Worm (Caenorhabditis elegans) whole organism, L4 larva: ENCODE results near the gene nlp-80.
A peak's percentile ranks its signal among the peaks of the same experiment; 100 is the strongest.

Experiments used
- D1046.2 ChIP-seq: fragments of 200-800 bp; sonication (Bioruptor generic); IDR thresholded peaks from 2 replicates; pipeline ENCODE4 v1.3.6; 2022; ENCODE audit warnings: missing genetic modification characterization, missing compliant biosample characterization
- F10B5.3 ChIP-seq: sonication (generic microtip); optimal IDR thresholded peaks from 2 replicates; lab custom pipeline; 2016; ENCODE audit warnings: mild to moderate bottlenecking, missing genetic modification characterization, missing compliant biosample characterization
- F37D6.2 ChIP-seq: sonication (generic microtip); optimal IDR thresholded peaks from 2 replicates; lab custom pipeline; 2016; ENCODE audit warnings: mild to moderate bottlenecking, missing genetic modification characterization, missing compliant biosample characterization
- T20F7.1 ChIP-seq: fragments of 200-800 bp; sonication (Bioruptor generic); optimal IDR thresholded peaks from 2 replicates; lab custom pipeline; 2018; ENCODE audit warnings: mild to moderate bottlenecking, missing genetic modification characterization, missing compliant biosample characterization
- Y48G9A.11 ChIP-seq: fragments of 200-800 bp; sonication (Bioruptor generic); IDR thresholded peaks from 2 replicates; pipeline ENCODE4 v1.3.6; 2022; ENCODE audit warnings: missing genetic modification reagents, missing genetic modification characterization, missing compliant biosample characterization
- Y5F2A.4 ChIP-seq: fragments of 200-800 bp; sonication (Bioruptor generic); optimal IDR thresholded peaks from 2 replicates; lab custom pipeline; 2018; ENCODE audit warnings: mild to moderate bottlenecking, missing genetic modification characterization, missing compliant biosample characterization
- ZK546.5 ChIP-seq, 2 experiments: sonication (generic microtip); optimal IDR thresholded peaks; 2 replicates each; lab custom pipeline; 2017; ENCODE audit warnings: missing biosample characterization in 2 of 2, missing genetic modification characterization in 2 of 2
- ama-1 ChIP-seq: fragments of 150-350 bp; optimal IDR thresholded peaks from 2 replicates; lab custom pipeline; 2014; ENCODE audit warnings: inconsistent platforms, mixed read lengths
- arid-1 ChIP-seq: fragments of 200-800 bp; sonication (Bioruptor generic); conservative IDR thresholded peaks from 2 replicates; pipeline ENCODE4 v1.3.6; 2022; ENCODE audit warnings: missing genetic modification reagents, missing genetic modification characterization, missing compliant biosample characterization
- attf-4 ChIP-seq: sonication (generic microtip); optimal IDR thresholded peaks from 3 replicates; lab custom pipeline; 2017; ENCODE audit warnings: missing biosample characterization, missing genetic modification characterization
- ceh-62 ChIP-seq: sonication (generic microtip); optimal IDR thresholded peaks from 2 replicates; lab custom pipeline; 2017; ENCODE audit warnings: missing biosample characterization, missing genetic modification characterization
- cey-2 ChIP-seq: sonication (generic microtip); optimal IDR thresholded peaks from 3 replicates; lab custom pipeline; 2017; ENCODE audit warnings: missing genetic modification characterization, mild to moderate bottlenecking, missing compliant biosample characterization, antibody characterized with exemption, borderline replicate concordance; ENCODE audit not compliant: insufficient read depth
- ctbp-1 ChIP-seq: fragments of 200-800 bp; sonication (Bioruptor generic); IDR thresholded peaks from 2 replicates; pipeline ENCODE4 v1.3.6; 2022; ENCODE audit warnings: missing genetic modification reagents, missing genetic modification characterization, missing compliant biosample characterization
- daf-16 ChIP-seq, 3 experiments: sonication (generic microtip); optimal IDR thresholded peaks; 2 replicates each; lab custom pipeline; 2016 to 2017; ENCODE audit warnings: missing genetic modification characterization in 3 of 3, missing genetic modification reagents in 3 of 3, mild to moderate bottlenecking in 2 of 3, missing compliant biosample characterization in 2 of 3, missing biosample characterization in 1 of 3, moderate library complexity in 1 of 3
- dmd-8 ChIP-seq: fragments of 200-800 bp; sonication (Bioruptor generic); IDR thresholded peaks from 2 replicates; pipeline ENCODE4 v1.3.6; 2022; ENCODE audit warnings: missing genetic modification characterization, missing compliant biosample characterization
- dpl-1 ChIP-seq: fragments of 150-350 bp; optimal IDR thresholded peaks from 2 replicates; lab custom pipeline; 2014; ENCODE audit warnings: missing biosample characterization, missing genetic modification reagents, missing genetic modification characterization
- duxl-1 ChIP-seq: sonication (generic microtip); optimal IDR thresholded peaks from 2 replicates; lab custom pipeline; 2016; ENCODE audit warnings: mild to moderate bottlenecking, missing genetic modification characterization, moderate library complexity, missing compliant biosample characterization; ENCODE audit not compliant: poor library complexity
- dve-1 ChIP-seq: sonication (generic microtip); optimal IDR thresholded peaks from 2 replicates; lab custom pipeline; 2017; ENCODE audit warnings: antibody characterized with exemption, mild to moderate bottlenecking, missing genetic modification characterization, missing compliant biosample characterization; ENCODE audit not compliant: insufficient read depth
- fos-1 ChIP-seq: fragments of 150-350 bp; optimal IDR thresholded peaks from 2 replicates; lab custom pipeline; 2014; ENCODE audit warnings: missing biosample characterization, missing genetic modification characterization
- hlh-30 ChIP-seq: sonication (generic microtip); optimal IDR thresholded peaks from 2 replicates; lab custom pipeline; 2017; ENCODE audit warnings: antibody characterized with exemption, mild to moderate bottlenecking, missing genetic modification characterization, missing compliant biosample characterization; ENCODE audit not compliant: insufficient read depth
- hmg-1.1 ChIP-seq: fragments of 200-800 bp; sonication (Bioruptor generic); IDR thresholded peaks from 2 replicates; pipeline ENCODE4 v1.3.6; 2022; ENCODE audit warnings: missing genetic modification reagents, missing genetic modification characterization, missing compliant biosample characterization
- lin-13 ChIP-seq: fragments of 150-350 bp; optimal IDR thresholded peaks from 2 replicates; lab custom pipeline; 2014; ENCODE audit warnings: missing biosample characterization, missing genetic modification reagents, missing genetic modification characterization
- lin-29 ChIP-seq: fragments of 200-800 bp; sonication (Bioruptor generic); IDR thresholded peaks from 2 replicates; pipeline ENCODE4 v1.3.6; 2022; ENCODE audit warnings: missing genetic modification reagents, missing genetic modification characterization, missing compliant biosample characterization
- lir-3 ChIP-seq: sonication (generic microtip); optimal IDR thresholded peaks from 2 replicates; lab custom pipeline; 2016; ENCODE audit warnings: mild to moderate bottlenecking, missing genetic modification characterization, missing compliant biosample characterization
- madf-5 ChIP-seq, 2 experiments: fragments of 200-800 bp; sonication (Bioruptor generic); IDR thresholded peaks; 2 replicates each; pipeline ENCODE4 v1.3.6; 2022; ENCODE audit warnings: missing compliant biosample characterization in 2 of 2, missing genetic modification characterization in 2 of 2
- mdl-1 ChIP-seq, 2 experiments: fragments of 150-350 bp in 1 of 2; sonication (generic microtip) in 1 of 2; optimal IDR thresholded peaks; 2 replicates each; lab custom pipeline; 2014 to 2017; ENCODE audit warnings: missing biosample characterization in 2 of 2, missing genetic modification characterization in 2 of 2
- mdt-29 ChIP-seq: fragments of 200-800 bp; sonication (Bioruptor generic); IDR thresholded peaks from 2 replicates; pipeline ENCODE4 v1.3.6; 2022; ENCODE audit warnings: missing genetic modification reagents, missing genetic modification characterization, missing compliant biosample characterization
- mes-2 ChIP-seq: sonication (generic microtip); optimal IDR thresholded peaks from 2 replicates; lab custom pipeline; 2016; ENCODE audit warnings: missing genotype, mild to moderate bottlenecking, missing genetic modification characterization, missing compliant biosample characterization; ENCODE audit not compliant: poor library complexity, severe bottlenecking
- nhr-10 ChIP-seq: fragments of 150-350 bp; optimal IDR thresholded peaks from 2 replicates; lab custom pipeline; 2014; ENCODE audit warnings: missing biosample characterization, missing genetic modification characterization
- nhr-11 ChIP-seq: fragments of 150-350 bp; optimal IDR thresholded peaks from 2 replicates; lab custom pipeline; 2014; ENCODE audit warnings: missing biosample characterization, missing genetic modification characterization
- nhr-237 ChIP-seq: sonication (generic microtip); optimal IDR thresholded peaks from 2 replicates; lab custom pipeline; 2017; ENCODE audit warnings: missing biosample characterization, missing genetic modification characterization
- nhr-28 ChIP-seq: fragments of 150-350 bp; optimal IDR thresholded peaks from 2 replicates; lab custom pipeline; 2014; ENCODE audit warnings: missing biosample characterization, missing genetic modification characterization
- nhr-42 ChIP-seq: fragments of 200-800 bp; sonication (Bioruptor generic); IDR thresholded peaks from 2 replicates; pipeline ENCODE4 v1.3.6; 2022; ENCODE audit warnings: missing genetic modification characterization, missing compliant biosample characterization
- nhr-76 ChIP-seq: fragments of 150-350 bp; optimal IDR thresholded peaks from 2 replicates; lab custom pipeline; 2014; ENCODE audit warnings: missing biosample characterization, missing genetic modification characterization
- nhr-77 ChIP-seq: fragments of 150-350 bp; optimal IDR thresholded peaks from 2 replicates; lab custom pipeline; 2014; ENCODE audit warnings: missing biosample characterization, missing genetic modification characterization
- php-3 ChIP-seq: fragments of 200-800 bp; sonication (Bioruptor generic); IDR thresholded peaks from 2 replicates; pipeline ENCODE4 v1.3.6; 2022; ENCODE audit warnings: missing genetic modification reagents, missing genetic modification characterization, missing compliant biosample characterization
- pqm-1 ChIP-seq: sonication (generic microtip); optimal IDR thresholded peaks from 2 replicates; lab custom pipeline; 2017; ENCODE audit warnings: missing biosample characterization, missing genetic modification characterization
- rbr-2 ChIP-seq: sonication (generic microtip); optimal IDR thresholded peaks from 2 replicates; lab custom pipeline; 2016; ENCODE audit warnings: missing genotype, missing genetic modification characterization, missing compliant biosample characterization
- set-16 ChIP-seq: fragments of 200-800 bp; sonication (Bioruptor generic); IDR thresholded peaks from 2 replicates; pipeline ENCODE4 v1.3.6; 2022; ENCODE audit warnings: missing genetic modification reagents, missing genetic modification characterization, missing compliant biosample characterization
- snpc-1.2 ChIP-seq: fragments of 200-800 bp; sonication (Bioruptor generic); IDR thresholded peaks from 2 replicates; pipeline ENCODE4 v1.3.6; 2022; ENCODE audit warnings: missing genetic modification reagents, missing genetic modification characterization, missing compliant biosample characterization
- spr-1 ChIP-seq: sonication (generic microtip); optimal IDR thresholded peaks from 2 replicates; lab custom pipeline; 2016; ENCODE audit warnings: mild to moderate bottlenecking, missing genetic modification characterization, missing compliant biosample characterization
- unc-130 ChIP-seq: sonication (generic microtip); optimal IDR thresholded peaks from 2 replicates; lab custom pipeline; 2016; ENCODE audit warnings: missing genetic modification reagents, missing genetic modification characterization, missing compliant biosample characterization
- unc-62 ChIP-seq, 3 experiments: fragments of 150-350 bp in 1 of 3; sonication (generic microtip); optimal IDR thresholded peaks in 2 of 3; peaks in 1 of 3; 1 replicate in 1 of 3; 2 replicates in 2 of 3; lab custom pipeline; 2014 to 2017; ENCODE audit warnings: missing biosample characterization in 3 of 3, missing genetic modification characterization in 3 of 3, missing genetic modification reagents in 3 of 3, missing genotype in 1 of 3
- zfp-2 ChIP-seq: sonication (generic microtip); optimal IDR thresholded peaks from 2 replicates; lab custom pipeline; 2016; ENCODE audit warnings: mild to moderate bottlenecking, missing genetic modification characterization, missing compliant biosample characterization
- zip-11 ChIP-seq: fragments of 200-800 bp; sonication (Bioruptor generic); IDR thresholded peaks from 2 replicates; pipeline ENCODE4 v1.3.6; 2022; ENCODE audit warnings: missing genetic modification characterization, missing compliant biosample characterization
- zip-2 ChIP-seq: fragments of 150-350 bp; optimal IDR thresholded peaks from 2 replicates; lab custom pipeline; 2014; ENCODE audit warnings: missing biosample characterization, missing genetic modification characterization
- ztf-11 ChIP-seq: fragments of 150-350 bp; optimal IDR thresholded peaks from 2 replicates; lab custom pipeline; 2014; ENCODE audit warnings: missing biosample characterization, missing genetic modification characterization

The nlp-80 gene

ce11 chrV:11082475-11082874, 17.1 kb upstream of the nlp-80 start (continued):
- no peak for TF ChIP-seq mdt-29 (GFP tag; lab: Robert Waterston, UW)

ce11 chrV:11080345-11081102, 15.1 kb upstream of the nlp-80 start, which contains the start of gene act-1:
Gene act-1 (plus strand): TSS chrV:11081052.
- TF ChIP-seq nhr-11 (tag; lab: Kevin White, UChicago) (peak; percentile 73), ctbp-1 (GFP tag; lab: Robert Waterston, UW) (0 out of 2 replicates have a peak, but pooled peaks have one; percentile 61), mdl-1 (tag; optimal IDR thresholded peaks at IDR 0.05; lab: Kevin White, UChicago) (no peak), nhr-76 (no peak), ceh-62 (tag; lab: Kevin White, UChicago) (no peak), Y5F2A.4 (GFP tag; lab: Kevin White, UChicago) (no peak), hmg-1.1 (GFP tag; lab: Robert Waterston, UW) (0 out of 2 replicates have a peak, but pooled peaks have one; percentile 33), rbr-2 (tag; lab: Kevin White, UChicago) (no peak), T20F7.1 (GFP tag; lab: Kevin White, UChicago) (no peak), lir-3 (tag; lab: Kevin White, UChicago) (no peak), lin-13 (no peak), ztf-11 (tag; lab: Kevin White, UChicago) (no peak), dve-1 (tag; lab: Kevin White, UChicago) (peak; percentile 26), ZK546.5 (tag; optimal IDR thresholded peaks at IDR 0.05; lab: Kevin White, UChicago) (no peak), F10B5.3 (tag; lab: Kevin White, UChicago) (no peak), Y48G9A.11 (GFP tag; lab: Robert Waterston, UW) (no peak), ama-1 (peak; percentile 5), nhr-77 (tag; lab: Kevin White, UChicago) (peak; percentile 6), daf-16 (GFP tag; optimal IDR thresholded peaks at IDR 0.05; lab: Kevin White, UChicago) (peak in 1 of 2 experiments; percentile 95), daf-16 (tag; optimal IDR thresholded peaks at IDR 0.05; lab: Kevin White, UChicago) (no peak), zfp-2 (tag; lab: Kevin White, UChicago) (no peak), nhr-28 (peak; percentile 66), duxl-1 (tag; lab: Kevin White, UChicago) (no peak), mes-2 (tag; lab: Kevin White, UChicago) (no peak), zip-11 (GFP tag; lab: Robert Waterston, UW) (no peak), php-3 (GFP tag; lab: Robert Waterston, UW) (no peak), madf-5 (GFP tag; IDR thresholded peaks at IDR 0.05; lab: Robert Waterston, UW) (no peak), hlh-30 (tag; lab: Kevin White, UChicago) (no peak), fos-1 (tag; lab: Kevin White, UChicago) (no peak), snpc-1.2 (GFP tag; lab: Robert Waterston, UW) (no peak), spr-1 (no peak), F37D6.2 (tag; lab: Kevin White, UChicago) (no peak), zip-2 (tag; lab: Kevin White, UChicago) (no peak), D1046.2 (GFP tag; lab: Robert Waterston, UW) (no peak), lin-29 (no peak), unc-130 (GFP tag; lab: Kevin White, UChicago) (no peak), nhr-42 (no peak), set-16 (GFP tag; lab: Robert Waterston, UW) (0 out of 2 replicates have a peak, but pooled peaks have one; percentile 13), nhr-237 (tag; lab: Kevin White, UChicago) (no peak), dmd-8 (GFP tag; lab: Robert Waterston, UW) (no peak), unc-62 (GFP tag; optimal IDR thresholded peaks at IDR 0.05 in 1 of 2; lab: Kevin White, UChicago) (peak in 1 of 2 experiments; percentile 54), unc-62 (tag; optimal IDR thresholded peaks at IDR 0.05; lab: Kevin White, UChicago) (no peak), arid-1 (GFP tag; lab: Robert Waterston, UW) (0 out of 2 replicates have a peak, but pooled peaks have one; percentile 4), pqm-1 (tag; lab: Kevin White, UChicago) (peak; percentile 95), dpl-1 (GFP tag; lab: Kevin White, UChicago) (no peak), attf-4 (tag; lab: Kevin White, UChicago) (no peak), nhr-10 (tag; lab: Kevin White, UChicago) (no peak), cey-2 (tag; lab: Kevin White, UChicago) (no peak)
